Worm (Caenorhabditis elegans) whole organism, young adult: ENCODE measurements around the gene ubc-1.

Source experiments
- B0019.2 ChIP-seq: fragments of 200-800 bp; sonication (Bioruptor generic); conservative IDR thresholded peaks from 2 replicates; pipeline ENCODE4 v1.3.6; 2022; ENCODE audit warnings: missing genetic modification reagents, missing genetic modification characterization, missing compliant biosample characterization
- B0261.1 ChIP-seq: sonication (generic microtip); optimal IDR thresholded peaks from 2 replicates; lab custom pipeline; 2016; ENCODE audit warnings: mild to moderate bottlenecking, missing genetic modification characterization, moderate library complexity, missing compliant biosample characterization
- B0336.3 ChIP-seq: fragments of 200-800 bp; sonication (Bioruptor generic); IDR thresholded peaks from 2 replicates; pipeline ENCODE4 v1.3.6; 2022; ENCODE audit warnings: missing genetic modification characterization, missing compliant biosample characterization
- C06A6.2 ChIP-seq: fragments of 200-800 bp; sonication (Bioruptor generic); conservative IDR thresholded peaks from 2 replicates; pipeline ENCODE4 v1.3.6; 2022; ENCODE audit warnings: missing genetic modification characterization, missing compliant biosample characterization
- D2030.7 ChIP-seq: fragments of 200-800 bp; sonication (Bioruptor generic); IDR thresholded peaks from 2 replicates; pipeline ENCODE4 v1.3.6; 2022; ENCODE audit warnings: missing genetic modification reagents, missing genetic modification characterization, missing compliant biosample characterization
- F33H1.4 ChIP-seq: fragments of 200-800 bp; sonication (Bioruptor generic); IDR thresholded peaks from 2 replicates; pipeline ENCODE4 v1.3.6; 2022; ENCODE audit warnings: missing genetic modification reagents, missing genetic modification characterization, missing compliant biosample characterization
- F52B5.7 ChIP-seq: sonication (generic microtip); optimal IDR thresholded peaks from 2 replicates; lab custom pipeline; 2016; ENCODE audit warnings: mild to moderate bottlenecking, missing genetic modification characterization, missing compliant biosample characterization
- F55B11.4 ChIP-seq: sonication (generic microtip); optimal IDR thresholded peaks from 2 replicates; lab custom pipeline; 2016; ENCODE audit warnings: missing compliant biosample characterization, missing genetic modification characterization, borderline replicate concordance; ENCODE audit not compliant: insufficient read depth
- F57A8.1 ChIP-seq: fragments of 200-800 bp; sonication (Bioruptor generic); optimal IDR thresholded peaks from 2 replicates; lab custom pipeline; 2018; ENCODE audit warnings: mild to moderate bottlenecking, missing genetic modification characterization, moderate library complexity, missing compliant biosample characterization
- T26A5.8 ChIP-seq: sonication (generic microtip); optimal IDR thresholded peaks from 2 replicates; lab custom pipeline; 2016; ENCODE audit warnings: missing genetic modification characterization, missing compliant biosample characterization
- Y53F4B.3 ChIP-seq: fragments of 200-800 bp; sonication (Bioruptor generic); IDR thresholded peaks from 2 replicates; pipeline ENCODE4 v1.3.6; 2022; ENCODE audit warnings: missing genetic modification reagents, missing genetic modification characterization, missing compliant biosample characterization
- Y53G8AR.9 ChIP-seq: fragments of 200-800 bp; sonication (Bioruptor generic); conservative IDR thresholded peaks from 2 replicates; pipeline ENCODE4 v1.3.6; 2022; ENCODE audit warnings: missing genetic modification reagents, missing genetic modification characterization, missing compliant biosample characterization
- ZK185.1 ChIP-seq: sonication (generic microtip); optimal IDR thresholded peaks from 2 replicates; lab custom pipeline; 2016; ENCODE audit warnings: mild to moderate bottlenecking, missing genetic modification characterization, missing compliant biosample characterization; ENCODE audit not compliant: poor library complexity, severe bottlenecking
- ama-1 ChIP-seq, 3 experiments: fragments of 150-350 bp in 1 of 3; sonication (generic microtip) in 2 of 3; optimal IDR thresholded peaks; 2 replicates each; lab custom pipeline; 2014 to 2018; ENCODE audit warnings: missing biosample characterization in 2 of 3, missing genetic modification characterization in 2 of 3, missing genetic modification reagents in 2 of 3
- aptf-2 ChIP-seq: fragments of 200-800 bp; sonication (Bioruptor generic); conservative IDR thresholded peaks from 2 replicates; pipeline ENCODE4 v1.3.6; 2022; ENCODE audit warnings: missing genetic modification reagents, missing genetic modification characterization, missing compliant biosample characterization
- athp-1 ChIP-seq: sonication (generic microtip); optimal IDR thresholded peaks from 2 replicates; lab custom pipeline; 2017; ENCODE audit warnings: mild to moderate bottlenecking, missing genetic modification characterization, missing compliant biosample characterization
- attf-5 ChIP-seq: fragments of 200-800 bp; sonication (Bioruptor generic); optimal IDR thresholded peaks from 2 replicates; lab custom pipeline; 2018; ENCODE audit warnings: mild to moderate bottlenecking, missing genetic modification characterization, missing compliant biosample characterization
- attf-6 ChIP-seq: fragments of 200-800 bp; sonication (Bioruptor generic); IDR thresholded peaks from 2 replicates; pipeline ENCODE4 v1.3.6; 2022; ENCODE audit warnings: missing genetic modification reagents, missing genetic modification characterization, missing compliant biosample characterization
- bed-2 ChIP-seq: fragments of 200-800 bp; sonication (Bioruptor generic); IDR thresholded peaks from 2 replicates; pipeline ENCODE4 v1.3.6; 2022; ENCODE audit warnings: missing genetic modification reagents, missing genetic modification characterization, missing compliant biosample characterization
- ceh-27 ChIP-seq: fragments of 200-800 bp; sonication (Bioruptor generic); optimal IDR thresholded peaks from 2 replicates; lab custom pipeline; 2018; ENCODE audit warnings: mild to moderate bottlenecking, missing genetic modification characterization, moderate library complexity, missing compliant biosample characterization
- ceh-40 ChIP-seq: fragments of 200-800 bp; sonication (Bioruptor generic); IDR thresholded peaks from 2 replicates; pipeline ENCODE4 v1.3.6; 2022; ENCODE audit warnings: missing genetic modification characterization, missing compliant biosample characterization
- ceh-58 ChIP-seq: fragments of 200-800 bp; sonication (Bioruptor generic); IDR thresholded peaks from 2 replicates; pipeline ENCODE4 v1.3.6; 2022; ENCODE audit warnings: missing genetic modification characterization, missing compliant biosample characterization
- ceh-91 ChIP-seq: fragments of 200-800 bp; sonication (Bioruptor generic); IDR thresholded peaks from 2 replicates; pipeline ENCODE4 v1.3.6; 2022; ENCODE audit warnings: missing genetic modification reagents, missing genetic modification characterization, missing compliant biosample characterization
- dox-1 ChIP-seq: fragments of 200-800 bp; sonication (Bioruptor generic); IDR thresholded peaks from 2 replicates; pipeline ENCODE4 v1.3.6; 2022; ENCODE audit warnings: missing genetic modification reagents, missing genetic modification characterization, missing compliant biosample characterization
- dpl-1 ChIP-seq: fragments of 150-350 bp; optimal IDR thresholded peaks from 2 replicates; lab custom pipeline; 2014; ENCODE audit warnings: missing biosample characterization, missing genetic modification reagents, missing genetic modification characterization
- efl-1 ChIP-seq: fragments of 150-350 bp; optimal IDR thresholded peaks from 2 replicates; lab custom pipeline; 2014; ENCODE audit warnings: missing biosample characterization, missing genetic modification reagents, missing genetic modification characterization
- egl-44 ChIP-seq: fragments of 200-800 bp; sonication (Bioruptor generic); IDR thresholded peaks from 2 replicates; pipeline ENCODE4 v1.3.6; 2022; ENCODE audit warnings: missing genetic modification reagents, missing genetic modification characterization, missing compliant biosample characterization
- egrh-3 ChIP-seq: fragments of 200-800 bp; sonication (Bioruptor generic); IDR thresholded peaks from 2 replicates; pipeline ENCODE4 v1.3.6; 2022; ENCODE audit warnings: missing genetic modification reagents, missing genetic modification characterization, missing compliant biosample characterization
- ekl-4 ChIP-seq: fragments of 200-800 bp; sonication (Bioruptor generic); IDR thresholded peaks from 2 replicates; pipeline ENCODE4 v1.3.6; 2022; ENCODE audit warnings: missing genetic modification reagents, missing genetic modification characterization, missing compliant biosample characterization
- ets-4 ChIP-seq: fragments of 200-800 bp; sonication (Bioruptor generic); optimal IDR thresholded peaks from 2 replicates; lab custom pipeline; 2018; ENCODE audit warnings: mild to moderate bottlenecking, missing genetic modification characterization, missing compliant biosample characterization
- gei-17 ChIP-seq: fragments of 200-800 bp; sonication (Bioruptor generic); optimal IDR thresholded peaks from 2 replicates; lab custom pipeline; 2018; ENCODE audit warnings: mild to moderate bottlenecking, missing genetic modification characterization, missing compliant biosample characterization
- hmg-1.2 ChIP-seq: fragments of 200-800 bp; sonication (Bioruptor generic); IDR thresholded peaks from 2 replicates; pipeline ENCODE4 v1.3.6; 2022; ENCODE audit warnings: missing genetic modification reagents, missing genetic modification characterization, missing compliant biosample characterization
- hrde-1 ChIP-seq: sonication (generic microtip); optimal IDR thresholded peaks from 2 replicates; lab custom pipeline; 2016; ENCODE audit warnings: missing genetic modification characterization, mild to moderate bottlenecking, missing compliant biosample characterization, moderate library complexity, missing genotype, missing genetic modification reagents, borderline replicate concordance
- let-607 ChIP-seq, 2 experiments: fragments of 200-800 bp in 1 of 2; sonication (Bioruptor generic) in 1 of 2; sonication (generic microtip) in 1 of 2; optimal IDR thresholded peaks; 2 replicates each; lab custom pipeline; 2016 to 2018; ENCODE audit warnings: mild to moderate bottlenecking in 2 of 2, missing compliant biosample characterization in 2 of 2, missing genetic modification characterization in 2 of 2, moderate library complexity in 2 of 2, missing genotype in 1 of 2
- lin-26 ChIP-seq: fragments of 200-800 bp; sonication (Bioruptor generic); IDR thresholded peaks from 2 replicates; pipeline ENCODE4 v1.3.6; 2022; ENCODE audit warnings: missing genetic modification reagents, missing genetic modification characterization, missing compliant biosample characterization
- madf-10 ChIP-seq: sonication (generic microtip); optimal IDR thresholded peaks from 2 replicates; lab custom pipeline; 2016; ENCODE audit warnings: mild to moderate bottlenecking, missing genetic modification characterization, missing compliant biosample characterization
- madf-3 ChIP-seq: fragments of 200-800 bp; sonication (Bioruptor generic); IDR thresholded peaks from 2 replicates; pipeline ENCODE4 v1.3.6; 2022; ENCODE audit warnings: missing genetic modification reagents, missing genetic modification characterization, missing compliant biosample characterization
- nfya-1 ChIP-seq: sonication (generic microtip); optimal IDR thresholded peaks from 2 replicates; lab custom pipeline; 2017; ENCODE audit warnings: antibody characterized with exemption, missing compliant biosample characterization, missing genetic modification characterization, borderline replicate concordance; ENCODE audit not compliant: insufficient read depth
- nfya-2 ChIP-seq: fragments of 200-800 bp; sonication (Bioruptor generic); IDR thresholded peaks from 2 replicates; pipeline ENCODE4 v1.3.6; 2022; ENCODE audit warnings: missing genetic modification reagents, missing genetic modification characterization, missing compliant biosample characterization
- nhr-179 ChIP-seq: sonication (generic microtip); optimal IDR thresholded peaks from 2 replicates; lab custom pipeline; 2016; ENCODE audit warnings: mild to moderate bottlenecking, missing genetic modification characterization, missing compliant biosample characterization
- nhr-27 ChIP-seq: fragments of 200-800 bp; sonication (Bioruptor generic); optimal IDR thresholded peaks from 2 replicates; lab custom pipeline; 2018; ENCODE audit warnings: mild to moderate bottlenecking, missing genetic modification characterization, moderate library complexity, missing compliant biosample characterization
- nhr-90 ChIP-seq: sonication (generic microtip); optimal IDR thresholded peaks from 2 replicates; lab custom pipeline; 2016; ENCODE audit warnings: missing genotype, mild to moderate bottlenecking, missing genetic modification characterization, missing compliant biosample characterization
- rcor-1 ChIP-seq: fragments of 200-800 bp; sonication (Bioruptor generic); IDR thresholded peaks from 2 replicates; pipeline ENCODE4 v1.3.6; 2022; ENCODE audit warnings: missing genetic modification reagents, missing genetic modification characterization, missing compliant biosample characterization
- tbx-9 ChIP-seq: sonication (generic microtip); optimal IDR thresholded peaks from 2 replicates; lab custom pipeline; 2016; ENCODE audit warnings: borderline replicate concordance, missing genetic modification characterization, inconsistent platforms, missing compliant biosample characterization
- tlf-1 ChIP-seq: fragments of 200-800 bp; sonication (Bioruptor generic); optimal IDR thresholded peaks from 2 replicates; lab custom pipeline; 2018; ENCODE audit warnings: mild to moderate bottlenecking, missing genetic modification characterization, missing compliant biosample characterization
- xnd-1 ChIP-seq: sonication (generic microtip); optimal IDR thresholded peaks from 2 replicates; lab custom pipeline; 2016; ENCODE audit warnings: missing genotype, missing genetic modification reagents, missing genetic modification characterization, missing compliant biosample characterization
- ztf-28 ChIP-seq: fragments of 200-800 bp; sonication (Bioruptor generic); IDR thresholded peaks from 2 replicates; pipeline ENCODE4 v1.3.6; 2022; ENCODE audit warnings: missing genetic modification reagents, missing genetic modification characterization, missing compliant biosample characterization

Gene ubc-1

ce11 chrIV:4080846-4081245 lies 22.0 kb upstream of the ubc-1 start, which contains the start of the genes C35B1.9 and C35B1.3:
Gene C35B1.9, minus strand, starts transcription at chrIV:4080946.
Gene C35B1.3, plus strand, starts transcription at chrIV:4081151.
- TF ChIP-seq ZK185.1 (no peak), ztf-28 (GFP tag; lab: Robert Waterston, UW) (no peak), hrde-1 (tag; lab: Kevin White, UChicago) (no peak), rcor-1 (GFP tag; lab: Robert Waterston, UW) (no peak), ets-4 (GFP tag; lab: Kevin White, UChicago) (no peak), bed-2 (GFP tag; lab: Robert Waterston, UW) (no peak), madf-3 (GFP tag; lab: Robert Waterston, UW) (no peak), egrh-3 (GFP tag; lab: Robert Waterston, UW) (no peak), athp-1 (tag; lab: Kevin White, UChicago) (no peak), egl-44 (no peak), B0261.1 (no peak), dpl-1 (GFP tag; lab: Kevin White, UChicago) (no peak), B0019.2 (GFP tag; lab: Robert Waterston, UW) (no peak), F52B5.7 (tag; lab: Kevin White, UChicago) (no peak), ceh-40 (GFP tag; lab: Robert Waterston, UW) (no peak), nfya-1 (no peak), nhr-179 (tag; lab: Kevin White, UChicago) (no peak), F33H1.4 (no peak), ceh-58 (GFP tag; lab: Robert Waterston, UW) (no peak)

DNA sequence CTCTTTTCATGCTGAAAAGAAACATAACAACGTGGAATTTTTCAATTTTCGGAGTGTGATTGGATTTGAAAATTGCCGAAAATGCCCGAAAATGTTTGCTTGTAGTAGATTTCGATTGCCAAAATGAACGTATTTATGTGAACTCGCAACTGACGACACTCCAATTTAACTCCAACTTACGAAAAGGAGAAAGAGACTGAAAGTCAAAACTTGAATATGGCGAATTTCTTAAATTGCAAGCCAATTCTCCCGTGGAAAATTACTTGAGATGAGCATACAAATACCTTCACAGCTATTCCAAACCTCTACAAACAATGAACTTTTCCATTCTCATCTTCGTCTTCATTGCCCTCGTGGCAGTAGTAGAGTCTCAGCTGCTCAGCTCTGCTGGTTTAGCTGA lies 20.2 kb upstream of the ubc-1 start:
- TF ChIP-seq C06A6.2 (GFP tag; lab: Robert Waterston, UW) (no peak), efl-1 (GFP tag; lab: Kevin White, UChicago) (no peak), lin-26 (GFP tag; lab: Robert Waterston, UW) (no peak), let-607 (tag; optimal IDR thresholded peaks at IDR 0.05; lab: Kevin White, UChicago) (no peak), Y53F4B.3 (no peak), dox-1 (GFP tag; lab: Robert Waterston, UW) (no peak), egl-44 (no peak), T26A5.8 (tag; lab: Kevin White, UChicago) (no peak), ekl-4 (GFP tag; lab: Robert Waterston, UW) (no peak), tbx-9 (tag; lab: Kevin White, UChicago) (no peak), F55B11.4 (tag; lab: Kevin White, UChicago) (no peak), xnd-1 (tag; lab: Kevin White, UChicago) (no peak), nhr-179 (tag; lab: Kevin White, UChicago) (no peak), aptf-2 (GFP tag; lab: Robert Waterston, UW) (no peak), nfya-2 (GFP tag; lab: Robert Waterston, UW) (no peak), ama-1 (optimal IDR thresholded peaks at IDR 0.05; lab: Kevin White, UChicago) (no peak), ama-1 (GFP tag; optimal IDR thresholded peaks at IDR 0.05; lab: Kevin White, UChicago) (no peak), hmg-1.2 (GFP tag; lab: Robert Waterston, UW) (no peak), bed-2 (GFP tag; lab: Robert Waterston, UW) (no peak)

DNA sequence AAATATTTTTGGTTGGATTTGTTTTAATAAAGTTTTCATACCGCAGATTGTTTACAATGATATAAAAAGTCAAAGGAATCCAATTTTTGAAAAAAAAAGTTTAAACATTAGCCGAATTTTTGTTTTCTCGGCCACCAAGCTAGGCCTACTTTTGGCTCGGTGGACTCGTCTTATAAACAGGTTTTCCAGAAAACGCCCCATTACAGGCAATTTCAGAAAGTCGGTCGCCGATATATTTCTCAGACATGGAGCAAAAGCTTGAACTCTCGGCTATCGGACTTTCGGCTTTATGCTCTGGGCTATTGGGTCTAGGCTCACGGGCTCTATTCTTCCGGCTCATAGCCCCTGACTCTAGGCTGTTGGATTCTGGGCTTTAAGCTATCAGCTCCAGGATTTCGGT lies 19.7 kb upstream of the ubc-1 start:
- TF ChIP-seq ceh-91 (no peak), attf-5 (GFP tag; lab: Kevin White, UChicago) (no peak), F57A8.1 (GFP tag; lab: Kevin White, UChicago) (no peak), madf-10 (no peak), F33H1.4 (no peak), nhr-90 (tag; lab: Kevin White, UChicago) (no peak), attf-6 (no peak), D2030.7 (GFP tag; lab: Robert Waterston, UW) (no peak), madf-3 (GFP tag; lab: Robert Waterston, UW) (no peak), B0336.3 (GFP tag; lab: Robert Waterston, UW) (peak; percentile 82), Y53G8AR.9 (GFP tag; lab: Robert Waterston, UW) (0 out of 2 replicates have a peak, but pooled peaks have one; percentile 36), ceh-27 (GFP tag; lab: Kevin White, UChicago) (no peak), tlf-1 (GFP tag; lab: Kevin White, UChicago) (no peak), hrde-1 (tag; lab: Kevin White, UChicago) (no peak), gei-17 (GFP tag; lab: Kevin White, UChicago) (no peak), nhr-27 (tag; lab: Kevin White, UChicago) (no peak)
